Fruit fly (Drosophila melanogaster): Measurements from ENCODE around the gene rho.
A peak's percentile ranks its signal among the peaks of the same experiment; 100 is the strongest.

Gene rho

DNA sequence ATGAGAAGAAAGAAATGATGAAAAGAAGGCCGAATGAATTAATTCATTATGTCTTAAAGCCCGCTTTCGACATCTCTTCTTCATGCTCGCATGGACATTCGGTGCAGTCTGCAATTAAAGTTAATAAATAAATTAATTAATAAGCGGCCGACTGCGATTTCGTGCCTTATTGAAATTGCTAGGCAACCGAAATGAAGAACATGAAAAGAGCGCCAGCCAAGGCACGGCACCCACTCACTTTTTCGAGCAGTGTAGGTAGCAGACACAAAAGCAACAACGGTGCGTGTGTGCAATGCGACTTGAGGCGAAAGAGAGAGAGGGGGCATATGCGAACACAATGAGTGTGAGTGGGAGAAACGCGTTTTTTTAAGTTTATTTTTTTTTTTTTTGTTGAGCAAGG is 854 bp downstream of the rho start (continued):
- TF ChIP-seq CG17802 (tag; optimal IDR thresholded peaks at IDR 0.05) (no peak), slou (GFP tag; optimal IDR thresholded peaks at IDR 0.05) (no peak), CG12236 (GFP tag; optimal IDR thresholded peaks at IDR 0.05) (no peak), CG15011 (GFP tag; optimal IDR thresholded peaks at IDR 0.05) (no peak), Awh (GFP tag; IDR thresholded peaks at IDR 0.05) (peak; percentile 43; the same call in 1 of the 2 replicates), CG3163 (GFP tag; optimal IDR thresholded peaks at IDR 0.05) (no peak), CkIIα-i1 (GFP tag; IDR thresholded peaks at IDR 0.05) (peak; percentile 29; the same call in 1 of the 2 replicates), zf30C (GFP tag; optimal IDR thresholded peaks at IDR 0.05) (peak; percentile 78), sens-2 (GFP tag; IDR thresholded peaks at IDR 0.05) (peak; percentile 33; the same call in 1 of the 2 replicates), Blimp-1 (GFP tag; optimal IDR thresholded peaks at IDR 0.05) (peak; percentile 38), Jarid2 (GFP tag; optimal IDR thresholded peaks at IDR 0.05) (no peak), hb (GFP tag; IDR thresholded peaks at IDR 0.05; ENCODE audit: partially characterized antibody) (no peak), CG16779 (GFP tag; IDR thresholded peaks at IDR 0.05) (no peak), so (GFP tag; IDR thresholded peaks at IDR 0.05) (peak; percentile 30; the same call in 1 of the 3 replicates), dm (GFP tag; optimal IDR thresholded peaks at IDR 0.05) (no peak), CG17361 (GFP tag; IDR thresholded peaks at IDR 0.05) (peak; percentile 52; the same call in 2 of the 3 replicates), CG8924 (tag; optimal IDR thresholded peaks at IDR 0.05) (no peak), CG7786 (GFP tag; optimal IDR thresholded peaks at IDR 0.05) (no peak), row (GFP tag; IDR thresholded peaks at IDR 0.05) (peak; percentile 29; the same call in 1 of the 3 replicates), danr (GFP tag; IDR thresholded peaks at IDR 0.05) (no peak), CG14014 (GFP tag; IDR thresholded peaks at IDR 0.05) (no peak), CG31441 (GFP tag; IDR thresholded peaks at IDR 0.05) (peak; percentile 57), CG7987 (GFP tag; optimal IDR thresholded peaks at IDR 0.05) (no peak), CG7745 (tag; optimal IDR thresholded peaks at IDR 0.05) (no peak), bab2 (GFP tag; optimal IDR thresholded peaks at IDR 0.05) (peak; percentile 8), gce (GFP tag; IDR thresholded peaks at IDR 0.05) (0 out of 3 replicates have a peak, but pooled peaks have one; percentile 8), CG7271 (tag; optimal IDR thresholded peaks at IDR 0.05) (no peak), Lim3 (GFP tag; IDR thresholded peaks at IDR 0.05) (no peak), CG2116 (GFP tag; optimal IDR thresholded peaks at IDR 0.05) (no peak), corto (GFP tag; optimal IDR thresholded peaks at IDR 0.05) (no peak), her (GFP tag; optimal IDR thresholded peaks at IDR 0.05) (no peak), p53 (GFP tag; optimal IDR thresholded peaks at IDR 0.05) (no peak), CG34224 (GFP tag; IDR thresholded peaks at IDR 0.05; ENCODE audit: partially characterized antibody) (no peak), CG2202 (tag; optimal IDR thresholded peaks at IDR 0.05) (no peak), cg (GFP tag; optimal IDR thresholded peaks at IDR 0.05) (no peak), BtbVII (GFP tag; optimal IDR thresholded peaks at IDR 0.05) (no peak), CG10654 (GFP tag; optimal IDR thresholded peaks at IDR 0.05) (no peak), jumu (GFP tag; optimal IDR thresholded peaks at IDR 0.05) (no peak), Xbp1 (GFP tag; optimal IDR thresholded peaks at IDR 0.05) (peak; percentile 52), Gug (GFP tag; IDR thresholded peaks at IDR 0.05) (peak; percentile 19; the same call in 1 of the 4 replicates), HLH4C (GFP tag; IDR thresholded peaks at IDR 0.05; ENCODE audit: partially characterized antibody) (no peak), NfI (GFP tag; optimal IDR thresholded peaks at IDR 0.05) (peak; percentile 15), B-H1 (GFP tag; IDR thresholded peaks at IDR 0.05) (no peak), tna (GFP tag; IDR thresholded peaks at IDR 0.05; ENCODE audit: partially characterized antibody) (no peak), pnt (GFP tag; optimal IDR thresholded peaks at IDR 0.05) (no peak), croc (GFP tag; conservative IDR thresholded peaks at IDR 0.05) (no peak), CG34422 (GFP tag; IDR thresholded peaks at IDR 0.05) (0 out of 3 replicates have a peak, but pooled peaks have one; percentile 41), CG17829 (tag; optimal IDR thresholded peaks at IDR 0.05) (no peak), grau (tag; optimal IDR thresholded peaks at IDR 0.05) (peak; percentile 4), CG3995 (GFP tag; optimal IDR thresholded peaks at IDR 0.05) (no peak), lbe (GFP tag; optimal IDR thresholded peaks at IDR 0.05) (no peak)
